Worm (Caenorhabditis elegans) whole organism, dauer: ENCODE data around the gene B0034.5.

ENCODE experiments used
- unc-62 ChIP-seq: sonication (generic microtip); optimal IDR thresholded peaks from 2 replicates; lab custom pipeline; 2017; ENCODE audit warnings: missing biosample characterization, missing genetic modification reagents, missing genetic modification characterization

Gene B0034.5

ce11 chrII:5961317-5961716 lies 13.5 kb downstream of the B0034.5 start, which contains the start of gene B0034.7:
Gene B0034.7 (plus strand): TSS chrII:5961617.
- TF ChIP-seq unc-62 (GFP tag; lab: Kevin White, UChicago): no peak

ce11 chrII:5959575-5960119 lies 15.1 kb downstream of the B0034.5 start:
- no peak for TF ChIP-seq unc-62 (GFP tag; lab: Kevin White, UChicago)

DNA sequence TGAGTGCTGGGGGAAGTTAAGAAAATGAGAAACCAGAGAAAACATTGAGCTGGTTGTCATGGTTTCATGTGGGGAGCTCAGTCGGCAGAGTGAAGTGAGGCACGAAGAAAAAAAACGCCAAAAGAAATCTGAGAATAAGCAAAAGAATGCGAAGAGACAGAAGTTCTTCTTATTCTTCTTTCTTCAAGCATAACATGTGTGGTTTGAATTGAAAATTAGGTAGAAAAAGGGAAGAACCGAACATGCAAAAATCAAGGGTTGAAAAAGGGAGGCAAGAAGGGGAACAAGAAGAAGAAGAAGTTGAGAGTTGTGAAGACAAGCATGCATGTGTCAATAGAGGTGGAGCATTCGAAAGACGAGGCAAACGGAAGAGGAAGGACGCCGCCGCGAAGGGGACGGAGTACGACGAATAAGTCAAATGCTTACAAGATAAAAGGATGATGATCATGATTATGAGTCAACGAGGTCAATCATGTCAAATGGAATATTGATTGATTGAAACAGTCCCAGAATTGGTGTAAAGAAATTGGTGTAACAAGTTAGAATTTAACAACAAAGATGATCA lies 16.9 kb downstream of the B0034.5 start:
- no peak for TF ChIP-seq unc-62 (GFP tag; lab: Kevin White, UChicago)

DNA sequence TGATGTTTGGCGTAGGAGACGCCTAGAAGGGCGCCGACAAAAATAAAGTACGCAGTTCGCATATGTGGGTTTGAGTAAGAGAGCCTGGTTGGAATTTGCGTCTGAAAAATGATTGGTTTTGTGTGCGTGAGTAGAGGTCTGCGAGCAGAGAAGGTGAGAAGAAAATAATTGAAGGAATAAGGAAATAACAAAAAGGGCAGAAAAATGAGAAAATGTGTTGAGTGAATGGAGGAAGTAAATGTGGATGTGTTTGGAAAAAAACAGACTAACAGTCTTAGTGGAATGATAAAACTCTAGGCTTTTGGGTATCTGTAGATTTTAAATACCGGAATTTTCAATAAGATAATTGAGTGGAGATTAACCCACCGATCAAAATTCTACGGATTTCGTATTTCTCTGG lies 18.2 kb downstream of the B0034.5 start, which contains the start of gene casy-1:
casy-1 (minus strand) TSS at position 101 of the 400 bp plus-strand sequence.
- no peak for TF ChIP-seq unc-62 (GFP tag; lab: Kevin White, UChicago)

DNA sequence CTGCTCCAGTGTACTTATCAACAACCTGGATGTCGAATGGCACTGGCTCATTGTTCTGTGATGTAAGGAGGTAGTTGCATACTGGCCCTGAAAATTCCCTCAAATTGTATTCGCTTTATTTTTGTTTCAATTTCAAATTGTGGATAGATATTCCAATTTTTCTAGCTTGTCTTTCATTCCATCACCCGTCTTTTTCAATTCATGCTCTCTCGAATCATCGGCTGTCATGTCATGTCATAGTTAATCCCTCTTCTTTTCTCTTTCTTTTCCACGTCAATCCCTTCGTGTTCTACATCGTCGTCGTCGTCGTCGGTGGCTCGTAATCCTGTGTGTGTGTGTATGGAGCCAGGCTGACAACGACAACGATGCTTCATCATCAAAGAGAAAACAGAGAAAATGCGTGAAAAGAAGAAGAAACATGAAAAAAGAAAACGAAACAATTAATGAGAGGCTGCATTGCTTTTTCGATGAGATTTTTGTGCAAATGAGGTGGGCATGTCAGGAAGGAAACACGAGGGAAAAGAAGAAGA lies 19.1 kb downstream of the B0034.5 start:
- no peak for TF ChIP-seq unc-62 (GFP tag; lab: Kevin White, UChicago)

DNA sequence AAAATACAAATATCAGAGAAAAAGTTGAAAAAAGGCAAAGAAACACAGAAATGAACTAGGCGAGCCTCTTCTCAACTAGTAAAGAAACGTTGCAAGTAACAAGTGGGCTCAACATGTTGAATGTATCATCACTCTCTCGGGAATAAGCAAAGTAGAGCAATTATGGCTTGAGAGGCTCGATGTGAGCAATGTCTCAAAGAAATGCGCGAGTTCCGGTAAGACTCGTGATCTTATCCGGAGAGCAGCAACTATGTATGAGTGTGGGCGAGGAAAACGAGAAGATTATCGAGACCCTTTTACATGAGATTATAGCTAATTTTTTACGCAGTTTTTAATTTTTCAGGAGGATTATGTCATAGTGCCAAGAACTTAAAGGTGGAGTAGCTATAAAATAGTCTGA lies 22.6 kb downstream of the B0034.5 start:
- TF ChIP-seq unc-62 (GFP tag; lab: Kevin White, UChicago): no peak

DNA sequence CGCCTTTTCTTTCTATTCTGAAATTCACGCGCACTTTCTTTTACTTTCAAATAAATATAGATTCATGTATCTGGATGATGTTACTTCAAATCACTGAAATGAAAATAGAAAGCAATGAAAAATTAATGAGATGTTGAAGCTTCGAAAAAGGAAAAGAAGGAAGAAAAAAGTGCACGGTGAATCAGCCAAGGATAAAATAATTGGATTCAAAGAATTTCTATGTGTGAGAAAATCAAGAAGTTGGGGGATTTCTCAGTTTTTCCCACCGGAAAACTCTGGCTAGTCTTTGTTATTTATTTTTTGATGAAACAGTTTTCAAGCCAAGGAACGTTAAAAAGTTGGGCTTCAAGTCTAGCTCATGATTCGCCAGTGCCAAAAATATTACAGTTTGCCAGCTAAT lies 23.0 kb downstream of the B0034.5 start:
- TF ChIP-seq unc-62 (GFP tag; lab: Kevin White, UChicago): no peak

DNA sequence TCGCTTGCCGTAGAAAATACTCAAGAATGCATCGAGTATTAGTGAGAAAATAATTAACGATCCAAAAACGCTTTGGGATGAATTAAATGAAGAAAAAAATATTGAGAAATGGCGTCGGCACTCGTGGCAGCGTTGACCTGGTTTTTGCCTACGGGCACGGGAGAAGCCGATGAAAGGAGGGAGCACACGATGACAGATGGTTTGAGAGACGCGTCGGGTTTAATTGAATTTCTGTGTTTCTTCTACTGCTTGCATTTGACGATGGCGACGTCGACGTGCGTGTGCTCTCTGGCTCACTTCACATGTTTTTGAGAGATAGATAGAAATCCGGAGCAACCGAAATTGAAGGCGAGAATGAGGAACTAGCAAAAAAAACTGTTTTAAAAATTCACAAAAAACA lies 24.1 kb downstream of the B0034.5 start:
- TF ChIP-seq unc-62 (GFP tag; lab: Kevin White, UChicago): no peak

- TF ChIP-seq unc-62 (GFP tag; lab: Kevin White, UChicago): no peak
These were observed 26.1 kb downstream of the B0034.5 start for ce11 chrII:5948681-5949080.

DNA sequence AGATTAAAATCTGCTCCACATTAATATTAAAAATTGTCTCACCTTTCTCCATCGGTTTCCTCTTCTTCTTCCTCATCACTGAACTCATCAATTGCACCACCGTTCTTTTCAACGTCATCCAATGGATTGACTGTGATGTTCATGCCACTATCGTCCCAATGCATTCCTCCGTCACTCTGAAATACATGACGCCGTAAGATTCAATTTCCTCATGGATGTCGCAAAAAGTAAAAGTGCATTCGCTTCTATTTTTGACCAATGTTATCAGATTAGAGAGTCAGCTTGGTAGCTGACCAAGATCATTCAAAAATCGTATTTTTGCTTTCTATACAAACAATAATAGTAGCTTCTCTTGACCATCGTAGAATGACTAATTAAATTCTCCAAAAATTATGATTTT lies 28.3 kb downstream of the B0034.5 start:
- TF ChIP-seq unc-62 (GFP tag; lab: Kevin White, UChicago): no peak

DNA sequence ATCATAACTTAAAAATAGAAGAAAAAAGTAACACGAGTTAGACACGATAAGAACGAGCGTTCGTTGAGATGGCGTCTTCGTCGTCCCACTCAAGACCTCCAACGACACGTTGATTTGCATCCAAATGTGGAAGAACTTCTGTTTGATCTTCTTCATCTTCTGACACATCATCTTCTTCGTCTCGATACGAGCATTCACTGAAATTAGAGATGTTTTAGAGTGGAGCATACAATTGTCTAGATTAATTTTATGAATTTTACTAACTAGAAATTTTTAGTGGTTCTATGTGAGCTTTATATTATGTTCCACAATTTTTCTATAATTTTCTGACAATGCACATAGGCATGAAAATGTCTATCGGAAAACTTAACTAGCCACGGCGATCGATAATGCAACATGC lies 29.0 kb downstream of the B0034.5 start:
- no peak for TF ChIP-seq unc-62 (GFP tag; lab: Kevin White, UChicago)

ce11 chrII:5944268-5944667 lies 30.5 kb downstream of the B0034.5 start, which contains the start of gene B0034.2:
Gene B0034.2 (minus strand): TSS chrII:5944368.
- TF ChIP-seq unc-62 (GFP tag; lab: Kevin White, UChicago): no peak

DNA sequence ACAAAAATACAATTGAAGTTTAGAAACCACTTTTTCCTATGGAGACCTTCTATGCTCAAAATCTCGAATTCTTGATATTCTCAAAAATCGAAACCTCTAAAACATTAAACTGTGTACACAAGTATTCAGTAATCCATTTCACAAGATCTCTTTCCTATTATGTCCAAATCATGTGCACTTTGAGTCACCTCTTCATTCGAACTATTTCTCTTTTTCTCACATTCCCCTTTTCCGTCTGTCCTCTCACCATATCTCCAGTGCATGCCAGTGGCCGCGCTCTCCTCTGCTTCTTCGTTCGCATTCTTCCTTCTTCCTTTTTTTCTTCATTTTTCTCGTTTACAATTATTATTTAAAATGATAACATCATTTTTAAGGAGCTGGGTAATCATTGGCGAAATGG lies 32.2 kb downstream of the B0034.5 start, which contains the start of gene F28B12.1:
F28B12.1 (plus strand) TSS at position 335 of the 400 bp plus-strand sequence.
- TF ChIP-seq unc-62 (GFP tag; lab: Kevin White, UChicago): no peak

DNA sequence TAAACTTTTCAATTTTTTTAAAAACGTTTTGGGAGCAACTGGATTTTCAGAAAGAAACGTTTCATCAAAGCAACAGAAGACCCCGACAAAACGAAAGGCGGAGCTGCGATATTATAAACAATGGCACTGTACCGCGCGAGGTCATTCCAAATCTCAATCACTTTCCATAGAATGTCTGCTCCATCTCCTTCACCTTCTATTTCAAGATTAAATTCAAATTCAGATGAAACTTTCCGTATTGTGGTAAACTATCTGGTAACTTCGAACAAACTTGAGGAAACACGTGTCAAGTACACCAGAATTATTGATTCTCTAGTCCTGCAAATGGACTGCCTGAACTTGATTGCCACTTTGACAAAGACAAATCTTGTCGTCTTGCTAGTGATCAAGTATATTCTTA lies 34.0 kb downstream of the B0034.5 start, which contains the start of gene F28B12.6:
F28B12.6 (plus strand) TSS at position 49 of the 400 bp plus-strand sequence.
- TF ChIP-seq unc-62 (GFP tag; lab: Kevin White, UChicago): no peak

ce11 chrII:5936009-5936408 lies 38.8 kb downstream of the B0034.5 start:
- TF ChIP-seq unc-62 (GFP tag; lab: Kevin White, UChicago): no peak

DNA sequence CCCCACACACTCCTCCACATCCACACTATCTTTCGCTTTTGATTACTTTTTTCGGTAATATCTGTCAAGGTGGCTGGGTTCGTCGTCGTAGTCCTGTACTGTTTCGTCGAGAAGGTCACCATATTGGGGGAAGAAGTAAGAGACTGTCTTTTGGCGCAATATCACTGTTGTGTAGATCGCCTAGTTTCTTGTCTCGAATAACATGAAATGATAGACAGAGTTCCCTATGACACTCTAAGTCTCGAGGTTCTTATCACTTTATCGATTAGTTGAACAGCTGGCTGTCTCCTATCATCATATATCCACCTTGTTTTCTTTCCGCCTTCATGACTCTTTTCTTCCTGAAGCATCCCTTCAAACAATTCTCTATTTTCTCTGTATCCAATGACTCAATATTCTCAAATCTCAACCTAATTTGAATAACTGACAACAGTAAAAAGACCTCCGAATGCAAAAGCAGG lies 40.8 kb downstream of the B0034.5 start:
- TF ChIP-seq unc-62 (GFP tag; lab: Kevin White, UChicago): no peak

DNA sequence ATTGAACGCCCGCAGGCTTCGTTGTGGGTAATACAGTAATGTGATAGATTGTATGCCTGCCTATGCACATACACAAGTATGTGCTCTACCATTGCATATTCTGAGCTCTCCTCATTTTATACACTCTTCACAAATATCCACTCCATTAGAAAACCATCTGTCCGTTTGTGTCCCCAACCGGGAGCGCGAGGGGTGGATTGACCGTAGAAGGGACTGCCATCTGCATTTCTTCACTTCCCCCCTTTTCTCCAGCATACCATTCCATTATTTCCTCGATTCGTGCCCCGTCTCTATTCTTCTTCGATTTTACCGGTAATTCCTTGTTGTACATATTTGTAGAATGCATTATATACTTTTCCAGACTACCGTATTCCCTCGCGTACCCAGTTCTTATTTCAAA lies 41.6 kb downstream of the B0034.5 start:
- no peak for TF ChIP-seq unc-62 (GFP tag; lab: Kevin White, UChicago)
